Worm (Caenorhabditis elegans) whole organism, young adult: ENCODE results near the gene rfp-1.

ENCODE experiments used
- B0019.2 ChIP-seq: fragments of 200-800 bp; sonication (Bioruptor generic); conservative IDR thresholded peaks from 2 replicates; pipeline ENCODE4 v1.3.6; 2022; ENCODE audit warnings: missing genetic modification reagents, missing genetic modification characterization, missing compliant biosample characterization
- F33H1.4 ChIP-seq: fragments of 200-800 bp; sonication (Bioruptor generic); IDR thresholded peaks from 2 replicates; pipeline ENCODE4 v1.3.6; 2022; ENCODE audit warnings: missing genetic modification reagents, missing genetic modification characterization, missing compliant biosample characterization
- K12H6.12 ChIP-seq: fragments of 200-800 bp; sonication (Bioruptor generic); optimal IDR thresholded peaks from 2 replicates; lab custom pipeline; 2018; ENCODE audit warnings: mild to moderate bottlenecking, missing genetic modification characterization, missing compliant biosample characterization
- Y67H2A.10 ChIP-seq: fragments of 200-800 bp; sonication (Bioruptor generic); conservative IDR thresholded peaks from 2 replicates; pipeline ENCODE4 v1.3.6; 2022; ENCODE audit warnings: missing genetic modification reagents, missing genetic modification characterization, missing compliant biosample characterization
- ZK185.1 ChIP-seq: sonication (generic microtip); optimal IDR thresholded peaks from 2 replicates; lab custom pipeline; 2016; ENCODE audit warnings: mild to moderate bottlenecking, missing genetic modification characterization, missing compliant biosample characterization; ENCODE audit not compliant: poor library complexity, severe bottlenecking
- dpl-1 ChIP-seq: fragments of 150-350 bp; optimal IDR thresholded peaks from 2 replicates; lab custom pipeline; 2014; ENCODE audit warnings: missing biosample characterization, missing genetic modification reagents, missing genetic modification characterization
- efl-1 ChIP-seq: fragments of 150-350 bp; optimal IDR thresholded peaks from 2 replicates; lab custom pipeline; 2014; ENCODE audit warnings: missing biosample characterization, missing genetic modification reagents, missing genetic modification characterization
- ekl-4 ChIP-seq: fragments of 200-800 bp; sonication (Bioruptor generic); IDR thresholded peaks from 2 replicates; pipeline ENCODE4 v1.3.6; 2022; ENCODE audit warnings: missing genetic modification reagents, missing genetic modification characterization, missing compliant biosample characterization
- fkh-3 ChIP-seq: sonication (generic microtip); optimal IDR thresholded peaks from 2 replicates; lab custom pipeline; 2016; ENCODE audit warnings: mild to moderate bottlenecking, missing genetic modification characterization, missing compliant biosample characterization
- hlh-26 ChIP-seq: fragments of 200-800 bp; sonication (Bioruptor generic); conservative IDR thresholded peaks from 2 replicates; pipeline ENCODE4 v1.3.6; 2022; ENCODE audit warnings: missing genetic modification reagents, missing genetic modification characterization, missing compliant biosample characterization
- let-607 ChIP-seq, 2 experiments: fragments of 200-800 bp in 1 of 2; sonication (Bioruptor generic) in 1 of 2; sonication (generic microtip) in 1 of 2; optimal IDR thresholded peaks; 2 replicates each; lab custom pipeline; 2016 to 2018; ENCODE audit warnings: mild to moderate bottlenecking in 2 of 2, missing compliant biosample characterization in 2 of 2, missing genetic modification characterization in 2 of 2, moderate library complexity in 2 of 2, missing genotype in 1 of 2
- lin-35 ChIP-seq, 3 experiments: fragments of 150-350 bp in 2 of 3; sonication (generic microtip) in 1 of 3; optimal IDR thresholded peaks; 2 replicates each; lab custom pipeline; 2014 to 2018; ENCODE audit warnings: missing biosample characterization in 3 of 3, missing genetic modification characterization in 3 of 3, missing genetic modification reagents in 3 of 3
- lsl-1 ChIP-seq: fragments of 200-800 bp; sonication (Bioruptor generic); optimal IDR thresholded peaks from 2 replicates; lab custom pipeline; 2018; ENCODE audit warnings: mild to moderate bottlenecking, missing genetic modification characterization, moderate library complexity, missing compliant biosample characterization
- nhr-27 ChIP-seq: fragments of 200-800 bp; sonication (Bioruptor generic); optimal IDR thresholded peaks from 2 replicates; lab custom pipeline; 2018; ENCODE audit warnings: mild to moderate bottlenecking, missing genetic modification characterization, moderate library complexity, missing compliant biosample characterization

The rfp-1 gene

ce11 chrIII:8411976-8412375 lies 53.6 kb downstream of the rfp-1 start (continued):
- TF ChIP-seq lin-35 (GFP tag; optimal IDR thresholded peaks at IDR 0.05; lab: Kevin White, UChicago) (peak in 1 of 3 experiments; percentile 48), nhr-27 (no peak), let-607 (tag; optimal IDR thresholded peaks at IDR 0.05; lab: Kevin White, UChicago) (peak; percentile 10 to 15), ekl-4 (no peak), ZK185.1 (tag; lab: Kevin White, UChicago) (no peak), lsl-1 (GFP tag; lab: Kevin White, UChicago) (no peak), F33H1.4 (GFP tag; lab: Robert Waterston, UW) (no peak), Y67H2A.10 (no peak), hlh-26 (no peak), dpl-1 (GFP tag; lab: Kevin White, UChicago) (no peak), fkh-3 (tag; lab: Kevin White, UChicago) (no peak), efl-1 (GFP tag; lab: Kevin White, UChicago) (no peak), B0019.2 (no peak), K12H6.12 (tag; lab: Kevin White, UChicago) (peak; percentile 67)
